Fruit fly (Drosophila melanogaster) whole organism, adult: ENCODE results near the gene CG10068.

Experiments
- CG11617 ChIP-seq: fragments of 200-800 bp; sonication (Bioruptor generic); optimal IDR thresholded peaks from 2 replicates; lab custom pipeline; 2017; ENCODE audit warnings: mild to moderate bottlenecking, missing biosample characterization, missing genetic modification reagents, missing genetic modification characterization
- CG12768 ChIP-seq: fragments of 200-800 bp; sonication (Bioruptor generic); optimal IDR thresholded peaks from 2 replicates; lab custom pipeline; 2017; ENCODE audit warnings: missing biosample characterization, missing genetic modification characterization, mild to moderate bottlenecking, moderate library complexity, missing genetic modification reagents
- CG14711 ChIP-seq: fragments of 200-800 bp; sonication (Bioruptor generic); optimal IDR thresholded peaks from 2 replicates; lab custom pipeline; 2018; ENCODE audit warnings: missing biosample characterization, mild to moderate bottlenecking, missing genetic modification characterization, moderate library complexity
- CG1620 ChIP-seq: fragments of 200-800 bp; sonication (Bioruptor generic); optimal IDR thresholded peaks from 2 replicates; lab custom pipeline; 2016; ENCODE audit warnings: missing biosample characterization, missing genetic modification characterization
- CG33017 ChIP-seq: fragments of 200-800 bp; sonication (Bioruptor generic); optimal IDR thresholded peaks from 2 replicates; lab custom pipeline; 2018; ENCODE audit warnings: missing biosample characterization, mild to moderate bottlenecking, missing genetic modification characterization, moderate library complexity
- CG5204 ChIP-seq: fragments of 200-800 bp; sonication (Bioruptor generic); optimal IDR thresholded peaks from 2 replicates; lab custom pipeline; 2016; ENCODE audit warnings: missing biosample characterization, missing genetic modification characterization
- CG7045 ChIP-seq: fragments of 200-800 bp; sonication (Bioruptor generic); optimal IDR thresholded peaks from 2 replicates; lab custom pipeline; 2017; ENCODE audit warnings: missing biosample characterization, mild to moderate bottlenecking, missing genetic modification characterization
- CG7101 ChIP-seq: fragments of 200-800 bp; sonication (Bioruptor generic); optimal IDR thresholded peaks from 2 replicates; lab custom pipeline; 2018; ENCODE audit warnings: missing biosample characterization, mild to moderate bottlenecking, missing genetic modification characterization, moderate library complexity
- Clk ChIP-seq: fragments of 200-800 bp; sonication (Bioruptor generic); optimal IDR thresholded peaks from 2 replicates; lab custom pipeline; 2017; ENCODE audit warnings: missing biosample characterization, missing genetic modification characterization
- Crg-1 ChIP-seq: fragments of 200-800 bp; sonication (Bioruptor generic); optimal IDR thresholded peaks from 2 replicates; lab custom pipeline; 2016; ENCODE audit warnings: missing biosample characterization, missing genetic modification characterization
- Hr96 ChIP-seq: fragments of 200-800 bp; sonication (Bioruptor generic); optimal IDR thresholded peaks from 2 replicates; lab custom pipeline; 2016; ENCODE audit warnings: missing biosample characterization, missing genetic modification characterization
- Mnt ChIP-seq: fragments of 200-800 bp; sonication (Bioruptor generic); optimal IDR thresholded peaks from 2 replicates; lab custom pipeline; 2016; ENCODE audit warnings: missing biosample characterization, mild to moderate bottlenecking, missing genetic modification characterization
- bab1 ChIP-seq: fragments of 200-800 bp; sonication (Bioruptor generic); optimal IDR thresholded peaks from 3 replicates; lab custom pipeline; 2019; ENCODE audit warnings: missing biosample characterization, mild to moderate bottlenecking, missing genetic modification characterization, moderate library complexity
- cic ChIP-seq: fragments of 200-800 bp; sonication (Bioruptor generic); optimal IDR thresholded peaks from 2 replicates; lab custom pipeline; 2017; ENCODE audit warnings: missing biosample characterization, mild to moderate bottlenecking, missing genetic modification characterization, moderate library complexity
- cnc ChIP-seq, 2 experiments: fragments of >200 bp; optimal IDR thresholded peaks; 2 replicates each; lab custom pipeline; 2017
- kay ChIP-seq: fragments of 200-800 bp; sonication (Bioruptor generic); peaks from one replicate; lab custom pipeline; 2016; ENCODE audit warnings: missing biosample characterization, missing genetic modification characterization, borderline replicate concordance
- ovo ChIP-seq: fragments of 200-800 bp; sonication (Bioruptor generic); optimal IDR thresholded peaks from 2 replicates; lab custom pipeline; 2016; ENCODE audit warnings: missing biosample characterization, missing genetic modification characterization
- pad ChIP-seq: fragments of 200-800 bp; sonication (Bioruptor generic); optimal IDR thresholded peaks from 3 replicates; lab custom pipeline; 2017; ENCODE audit warnings: missing biosample characterization, missing genetic modification characterization, mild to moderate bottlenecking, moderate library complexity, missing genetic modification reagents
- tj ChIP-seq: fragments of 200-800 bp; sonication (Bioruptor generic); optimal IDR thresholded peaks from 3 replicates; lab custom pipeline; 2017; ENCODE audit warnings: missing biosample characterization, mild to moderate bottlenecking, missing genetic modification characterization, moderate library complexity
- toe ChIP-seq: fragments of 200-800 bp; sonication (Bioruptor generic); optimal IDR thresholded peaks from 2 replicates; lab custom pipeline; 2016; ENCODE audit warnings: missing biosample characterization, missing genetic modification characterization

CG10068 gene

DNA sequence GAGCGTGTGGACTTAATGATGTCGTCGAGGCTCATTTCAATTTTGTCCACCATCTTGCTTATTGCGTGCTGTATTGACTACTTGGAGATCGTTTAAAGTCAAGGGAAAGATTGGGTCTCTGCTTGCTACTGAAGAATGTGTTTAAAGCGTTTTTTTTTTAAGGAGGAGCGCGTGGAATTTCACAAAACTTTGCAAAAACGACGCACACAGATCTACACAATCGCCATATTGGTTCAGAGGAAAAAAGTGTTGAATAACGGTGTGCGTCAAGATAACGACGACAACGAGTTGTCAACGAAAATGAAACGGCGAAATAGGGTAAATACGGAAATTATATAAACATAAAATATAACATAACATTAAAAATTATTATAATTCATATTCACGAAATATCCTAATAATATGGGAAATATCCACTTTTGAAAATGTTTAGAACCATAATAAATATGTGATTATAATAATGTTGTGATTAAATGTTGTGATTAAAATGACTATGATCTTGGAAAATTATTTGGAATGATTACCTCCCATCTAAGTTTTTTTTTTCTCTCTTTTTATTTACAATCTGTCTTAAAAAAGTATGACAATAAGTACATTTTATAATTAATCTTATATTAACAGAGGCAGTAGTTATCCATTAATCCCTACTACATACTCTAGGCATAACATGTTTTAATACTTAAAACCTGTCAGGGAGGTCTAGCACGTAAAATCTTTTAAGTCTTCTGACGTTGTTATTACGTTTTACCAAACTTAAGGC, 47.5 kb downstream of the CG10068 start, which contains the start of gene Ref1:
Ref1 (minus strand) TSS at position 231 of the 760 bp plus-strand sequence.
- no peak for TF ChIP-seq kay
- TF ChIP-seq CG33017 (tag; lab: Kevin White, UChicago), result no peak
- peak; percentile 9 for TF ChIP-seq bab1 (GFP tag; lab: Kevin White, UChicago)
- TF ChIP-seq Clk (GFP tag; lab: Kevin White, UChicago), result no peak
- TF ChIP-seq CG7101 (tag; lab: Kevin White, UChicago), result peak; percentile 4
- TF ChIP-seq Crg-1 (GFP tag; lab: Kevin White, UChicago), result no peak
- TF ChIP-seq CG7045 (GFP tag; lab: Kevin White, UChicago), result no peak
- TF ChIP-seq tj (GFP tag; lab: Kevin White, UChicago), result no peak
- no peak for TF ChIP-seq CG5204
- peak; percentile 19 for TF ChIP-seq Mnt (GFP tag; lab: Kevin White, UChicago)

dm6 chr3R:7079718-7080117, 48.1 kb downstream of the CG10068 start:
- no peak for TF ChIP-seq ovo (GFP tag; lab: Kevin White, UChicago)
- no peak for TF ChIP-seq pad
- TF ChIP-seq Clk (GFP tag; lab: Kevin White, UChicago), result no peak
- no peak for TF ChIP-seq Hr96 (GFP tag; lab: Kevin White, UChicago)

dm6 chr3R:7076293-7076981, 51.4 kb downstream of the CG10068 start:
- TF ChIP-seq CG5204 (no peak), ovo (GFP tag; lab: Kevin White, UChicago) (peak; percentile 64), CG1620 (peak; percentile 60), bab1 (GFP tag; lab: Kevin White, UChicago) (peak; percentile 94), pad (peak; percentile 54), Hr96 (GFP tag; lab: Kevin White, UChicago) (no peak), Clk (GFP tag; lab: Kevin White, UChicago) (no peak), cnc (optimal IDR thresholded peaks at IDR 0.05; lab: Kevin White, UChicago) (no peak), CG12768 (GFP tag; lab: Kevin White, UChicago) (peak; percentile 96), CG11617 (GFP tag; lab: Kevin White, UChicago) (peak; percentile 46), tj (GFP tag; lab: Kevin White, UChicago) (peak; percentile 37), kay (no peak), CG7045 (GFP tag; lab: Kevin White, UChicago) (peak; percentile 90), CG7101 (tag; lab: Kevin White, UChicago) (peak; percentile 76), CG14711 (tag; lab: Kevin White, UChicago) (peak; percentile 52), Mnt (GFP tag; lab: Kevin White, UChicago) (peak; percentile 22), CG33017 (tag; lab: Kevin White, UChicago) (peak; percentile 90), Crg-1 (GFP tag; lab: Kevin White, UChicago) (peak; percentile 59), toe (GFP tag; lab: Kevin White, UChicago) (peak; percentile 48), cic (GFP tag; lab: Kevin White, UChicago) (peak; percentile 95)
